Fruit fly (Drosophila melanogaster) whole organism, pupa: ENCODE measurements around the gene CG6067.

Experiments used
- CG10348 ChIP-seq: fragments of 200-800 bp; sonication (Bioruptor generic); IDR thresholded peaks from 2 replicates; pipeline ENCODE4 v1.3.6; 2022; ENCODE audit warnings: missing biosample characterization, missing genetic modification characterization
- CG13204 ChIP-seq: fragments of 200-800 bp; sonication (Bioruptor generic); optimal IDR thresholded peaks from 2 replicates; lab custom pipeline; 2018; ENCODE audit warnings: missing biosample characterization, mild to moderate bottlenecking, missing genetic modification characterization, moderate library complexity
- CG14655 ChIP-seq: fragments of 200-800 bp; sonication (Bioruptor generic); optimal IDR thresholded peaks from 3 replicates; lab custom pipeline; 2017; ENCODE audit warnings: mild to moderate bottlenecking, missing biosample characterization, missing genetic modification reagents, missing genetic modification characterization
- CG15710 ChIP-seq: fragments of 200-800 bp; sonication (Bioruptor generic); optimal IDR thresholded peaks from 2 replicates; lab custom pipeline; 2018; ENCODE audit warnings: missing biosample characterization, mild to moderate bottlenecking, missing genetic modification characterization, moderate library complexity
- CG32121 ChIP-seq: fragments of 200-800 bp; sonication (Bioruptor generic); IDR thresholded peaks from 2 replicates; pipeline ENCODE4 v1.3.6; 2022; ENCODE audit warnings: missing biosample characterization, missing genetic modification characterization
- CG4496 ChIP-seq: fragments of 200-800 bp; sonication (Bioruptor generic); IDR thresholded peaks from 3 replicates; pipeline ENCODE4 v1.3.6; 2022; ENCODE audit warnings: missing biosample characterization, missing genetic modification characterization
- CG9948 ChIP-seq: fragments of 200-800 bp; sonication (Bioruptor generic); optimal IDR thresholded peaks from 2 replicates; lab custom pipeline; 2018; ENCODE audit warnings: missing biosample characterization, mild to moderate bottlenecking, missing genetic modification characterization, moderate library complexity
- EcR ChIP-seq: fragments of 200-800 bp; sonication (Bioruptor generic); optimal IDR thresholded peaks from 3 replicates; lab custom pipeline; 2019; ENCODE audit warnings: missing biosample characterization, missing genetic modification characterization, mild to moderate bottlenecking, moderate library complexity, missing genetic modification reagents
- fd96Ca ChIP-seq: fragments of 200-800 bp; sonication (Bioruptor generic); IDR thresholded peaks from 3 replicates; pipeline ENCODE4 v1.3.6; 2022; ENCODE audit warnings: missing biosample characterization, missing genetic modification characterization
- gl ChIP-seq: fragments of 200-800 bp; sonication (Bioruptor generic); optimal IDR thresholded peaks from 2 replicates; lab custom pipeline; 2018; ENCODE audit warnings: missing biosample characterization, mild to moderate bottlenecking, missing genetic modification characterization
- rn ChIP-seq: fragments of 200-800 bp; sonication (Bioruptor generic); IDR thresholded peaks from 2 replicates; pipeline ENCODE4 v1.3.6; 2022; ENCODE audit warnings: missing biosample characterization, missing genetic modification characterization

- TF ChIP-seq CG9948 (no peak), CG15710 (tag; lab: Kevin White, UChicago) (no peak), CG4496 (GFP tag; lab: Robert Waterston, UW) (0 out of 3 replicates have a peak, but pooled peaks have one; percentile 51), gl (tag; lab: Kevin White, UChicago) (no peak), EcR (no peak), rn (GFP tag; lab: Robert Waterston, UW) (no peak), CG10348 (GFP tag; lab: Robert Waterston, UW) (no peak), fd96Ca (GFP tag; lab: Robert Waterston, UW) (no peak), CG13204 (no peak), CG32121 (GFP tag; lab: Robert Waterston, UW) (peak; percentile 29; the same call in 1 of the 2 replicates), CG14655 (no peak)
Observed at dm6 chrX:5917310-5917988, 38.0 kb upstream of the CG6067 start.
